Worm (Caenorhabditis elegans): ENCODE data around the gene srd-36.

srd-36 gene

ce11 chrX:13306869-13307446 lies 12.4 kb upstream of the srd-36 start (continued):
- TF ChIP-seq ztf-7 (tag; optimal IDR thresholded peaks at IDR 0.05) (peak; percentile 88), ztf-11 (tag; optimal IDR thresholded peaks at IDR 0.05) (no peak), lin-1 (GFP tag; IDR thresholded peaks at IDR 0.05) (peak; percentile 89), php-3 (GFP tag; IDR thresholded peaks at IDR 0.05) (peak; percentile 87), unc-39 (tag; optimal IDR thresholded peaks at IDR 0.05) (no peak), attf-4 (tag; optimal IDR thresholded peaks at IDR 0.05) (no peak), nhr-10 (tag; optimal IDR thresholded peaks at IDR 0.05) (no peak), mdl-1 (tag; optimal IDR thresholded peaks at IDR 0.05) (peak; percentile 42 to 64), hlh-11 (tag; optimal IDR thresholded peaks at IDR 0.05) (no peak), ceh-28 (tag; optimal IDR thresholded peaks at IDR 0.05) (no peak), pha-4 (GFP tag; IDR thresholded peaks at IDR 0.05) (no peak; the same call in none of the 2 replicates), pha-4 (tag; optimal IDR thresholded peaks at IDR 0.05) (peak; percentile 12), nhr-41 (GFP tag; IDR thresholded peaks at IDR 0.05) (peak; percentile 90), mxl-3 (GFP tag; optimal IDR thresholded peaks at IDR 0.05) (peak; percentile 72), egl-43 (GFP tag; IDR thresholded peaks at IDR 0.05) (no peak), cey-2 (tag; optimal IDR thresholded peaks at IDR 0.05; ENCODE audit: borderline replicate concordance, insufficient read depth) (peak; percentile 20), dmd-9 (GFP tag; IDR thresholded peaks at IDR 0.05) (peak; percentile 72; the same call in 1 of the 2 replicates), spr-3 (GFP tag; optimal IDR thresholded peaks at IDR 0.05) (peak; percentile 83), ZK337.2 (GFP tag; IDR thresholded peaks at IDR 0.05) (peak; percentile 87), F44E2.7 (GFP tag; IDR thresholded peaks at IDR 0.05) (peak; percentile 94), lin-15B (tag; optimal IDR thresholded peaks at IDR 0.05) (no peak), ceh-32 (tag; optimal IDR thresholded peaks at IDR 0.05; ENCODE audit: poor library complexity) (peak; percentile 79), daf-12 (tag; optimal IDR thresholded peaks at IDR 0.05) (no peak), unc-130 (GFP tag; optimal IDR thresholded peaks at IDR 0.05) (peak; percentile 81), hlh-30 (tag; optimal IDR thresholded peaks at IDR 0.05; ENCODE audit: insufficient read depth) (peak; percentile 83), ceh-82 (tag; optimal IDR thresholded peaks at IDR 0.05) (no peak), nhr-237 (tag; optimal IDR thresholded peaks at IDR 0.05) (no peak), aha-1 (tag) (peak; percentile 80), madf-5 (GFP tag; IDR thresholded peaks at IDR 0.05) (peak; percentile 87 to 97), zag-1 (tag; optimal IDR thresholded peaks at IDR 0.05) (no peak), snpc-1.2 (GFP tag; IDR thresholded peaks at IDR 0.05) (peak; percentile 92), Y75B8A.6 (GFP tag; IDR thresholded peaks at IDR 0.05) (peak; percentile 96), gei-8 (GFP tag; optimal IDR thresholded peaks at IDR 0.05) (peak; percentile 74), set-16 (GFP tag; IDR thresholded peaks at IDR 0.05) (no peak), nhr-48 (tag; optimal IDR thresholded peaks at IDR 0.05) (peak; percentile 78), saeg-2 (GFP tag; IDR thresholded peaks at IDR 0.05) (peak; percentile 72), nhr-77 (tag; optimal IDR thresholded peaks at IDR 0.05) (peak; percentile 71), mxl-2 (GFP tag; conservative IDR thresholded peaks at IDR 0.05) (peak; percentile 79), nhr-111 (GFP tag; optimal IDR thresholded peaks at IDR 0.05) (peak; percentile 85), daf-16 (GFP tag; optimal IDR thresholded peaks at IDR 0.05) (peak; percentile 87 to 97), daf-16 (tag; optimal IDR thresholded peaks at IDR 0.05) (peak; percentile 89), pqm-1 (tag; optimal IDR thresholded peaks at IDR 0.05) (no peak), ceh-20 (GFP tag; IDR thresholded peaks at IDR 0.05) (peak; percentile 85), nhr-6 (tag; optimal IDR thresholded peaks at IDR 0.05) (peak; percentile 63), mep-1 (tag; optimal IDR thresholded peaks at IDR 0.05) (no peak), Y105C5A.15 (GFP tag; IDR thresholded peaks at IDR 0.05) (peak; percentile 88; the same call in 1 of the 2 replicates), mes-2 (tag; optimal IDR thresholded peaks at IDR 0.05; ENCODE audit: poor library complexity, severe bottlenecking) (no peak), nhr-42 (GFP tag; IDR thresholded peaks at IDR 0.05) (peak; percentile 77), lin-39 (tag; optimal IDR thresholded peaks at IDR 0.05) (no peak), zfp-3 (GFP tag; conservative IDR thresholded peaks at IDR 0.05) (peak; percentile 85), snpc-4 (tag; optimal IDR thresholded peaks at IDR 0.05) (no peak), F37D6.2 (tag; optimal IDR thresholded peaks at IDR 0.05) (peak; percentile 78)

All from whole organism, L4 larva.